Worm (Caenorhabditis elegans) whole organism, mixed stage, embryonic: Measurements from ENCODE around the gene Y57G11B.2.

Source experiments
- elt-3 ChIP-seq: fragments of 150-350 bp; optimal IDR thresholded peaks from 2 replicates; lab custom pipeline; 2014; ENCODE audit warnings: missing biosample characterization, missing genetic modification characterization
- mab-5 ChIP-seq: fragments of 150-350 bp; optimal IDR thresholded peaks from 2 replicates; lab custom pipeline; 2014; ENCODE audit warnings: missing biosample characterization, missing genetic modification characterization
- nhr-237 ChIP-seq: fragments of 150-350 bp; optimal IDR thresholded peaks from 2 replicates; lab custom pipeline; 2014; ENCODE audit warnings: missing biosample characterization, missing genetic modification characterization
- nhr-28 ChIP-seq: fragments of 150-350 bp; optimal IDR thresholded peaks from 2 replicates; lab custom pipeline; 2014; ENCODE audit warnings: missing biosample characterization, missing genetic modification characterization

DNA sequence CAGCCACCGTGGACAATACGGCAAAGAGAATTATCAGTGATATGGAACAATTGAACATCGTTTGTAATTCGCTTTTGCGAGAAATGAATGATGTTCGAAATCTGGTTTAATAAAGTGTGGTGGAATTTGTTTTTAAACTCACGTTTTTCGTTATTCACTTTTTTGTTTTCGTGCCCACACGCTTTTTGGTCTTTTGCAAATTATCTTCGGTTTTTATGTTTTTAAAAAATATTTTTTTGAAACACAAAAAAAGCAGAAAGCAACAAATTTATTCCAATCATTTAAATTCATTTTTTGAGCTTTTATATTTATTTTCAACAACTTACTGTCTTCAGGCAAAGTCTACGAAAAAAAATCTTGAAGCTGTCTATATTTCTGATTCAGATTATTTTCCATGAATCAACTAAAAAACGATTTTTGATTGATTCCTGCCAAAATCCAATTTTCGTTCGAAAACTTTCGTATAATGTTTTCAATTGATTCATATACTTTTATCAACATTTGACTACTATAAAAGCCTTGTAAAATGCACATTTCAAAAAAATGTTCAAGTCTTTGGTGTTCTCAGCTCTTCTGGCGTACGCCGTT is 9.2 kb downstream of the Y57G11B.2 start, which contains the start of the genes Y57G11B.3 and Y57G11B.5:
- TF ChIP-seq elt-3 (tag; lab: Kevin White, UChicago) (no peak), nhr-237 (no peak), mab-5 (no peak), nhr-28 (tag; lab: Kevin White, UChicago) (no peak)
